Fruit fly (Drosophila melanogaster) whole organism, pupa: ENCODE measurements around the gene CG5391.

Source experiments
- CG15710 ChIP-seq: fragments of 200-800 bp; sonication (Bioruptor generic); optimal IDR thresholded peaks from 2 replicates; lab custom pipeline; 2018; ENCODE audit warnings: missing biosample characterization, mild to moderate bottlenecking, missing genetic modification characterization, moderate library complexity
- CG17806 ChIP-seq: fragments of 200-800 bp; sonication (Bioruptor generic); optimal IDR thresholded peaks from 2 replicates; lab custom pipeline; 2018; ENCODE audit warnings: missing biosample characterization, mild to moderate bottlenecking, missing genetic modification characterization, moderate library complexity
- CG8301 ChIP-seq: fragments of 200-800 bp; sonication (Bioruptor generic); optimal IDR thresholded peaks from 2 replicates; lab custom pipeline; 2018; ENCODE audit warnings: missing biosample characterization, mild to moderate bottlenecking, missing genetic modification characterization
- Pif1A ChIP-seq: fragments of 200-800 bp; sonication (Bioruptor generic); optimal IDR thresholded peaks from 3 replicates; lab custom pipeline; 2016; ENCODE audit warnings: missing biosample characterization, missing genetic modification characterization

dm6 chr3R:22334050-22334449 lies at the start of gene CG5391:
- TF ChIP-seq CG15710, result no peak
- TF ChIP-seq Pif1A (GFP tag; lab: Kevin White, UChicago), result no peak
- no peak for TF ChIP-seq CG17806 (tag; lab: Kevin White, UChicago)
- TF ChIP-seq CG8301, result no peak
